Worm (Caenorhabditis elegans): Measurements from ENCODE around the gene srh-42.
"Not testable (repeated sequence)": the region's sequence is repeated elsewhere in the genome, so short reads cannot be mapped to it uniquely, and the experiment has no call there.

The srh-42 gene

ce11 chrII:14312182-14312581, 23.3 kb upstream of the srh-42 start:
- TF ChIP-seq ceh-22 (tag; optimal IDR thresholded peaks at IDR 0.05) (no peak), dve-1 (tag; optimal IDR thresholded peaks at IDR 0.05) (no peak), lim-6 (tag; optimal IDR thresholded peaks at IDR 0.05) (no peak), ceh-48 (tag; optimal IDR thresholded peaks at IDR 0.05) (no peak), elt-4 (tag; optimal IDR thresholded peaks at IDR 0.05) (no peak), syd-9 (tag; optimal IDR thresholded peaks at IDR 0.05) (no peak), sox-4 (tag; optimal IDR thresholded peaks at IDR 0.05) (no peak), npax-4 (tag; optimal IDR thresholded peaks at IDR 0.05) (no peak), ceh-9 (tag; optimal IDR thresholded peaks at IDR 0.05) (no peak), ceh-31 (tag; optimal IDR thresholded peaks at IDR 0.05) (no peak)

- TF ChIP-seq dve-1 (tag; optimal IDR thresholded peaks at IDR 0.05) (no peak), madf-2 (tag; optimal IDR thresholded peaks at IDR 0.05) (no peak), ztf-16 (tag; optimal IDR thresholded peaks at IDR 0.05) (no peak), che-1 (tag; optimal IDR thresholded peaks at IDR 0.05) (no peak), syd-9 (tag; optimal IDR thresholded peaks at IDR 0.05) (no peak), lin-11 (tag; optimal IDR thresholded peaks at IDR 0.05) (no peak)
These were observed 22.7 kb upstream of the srh-42 start for ce11 chrII:14311537-14311936.

ce11 chrII:14310729-14311388, 22.0 kb upstream of the srh-42 start, which contains the start of gene ctl-3:
Gene ctl-3, minus strand, starts transcription at chrII:14310779.
- TF ChIP-seq K09A11.1 (tag; optimal IDR thresholded peaks at IDR 0.05; ENCODE audit: insufficient read depth) (no peak), unc-3 (GFP tag; conservative IDR thresholded peaks at IDR 0.05) (no peak), unc-3 (tag; optimal IDR thresholded peaks at IDR 0.05) (no peak), K02D7.2 (tag; optimal IDR thresholded peaks at IDR 0.05) (no peak), zip-5 (tag; optimal IDR thresholded peaks at IDR 0.05) (no peak), dmd-4 (tag; optimal IDR thresholded peaks at IDR 0.05; ENCODE audit: borderline replicate concordance) (no peak), hlh-15 (tag; optimal IDR thresholded peaks at IDR 0.05) (no peak), pag-3 (tag; optimal IDR thresholded peaks at IDR 0.05; ENCODE audit: borderline replicate concordance) (no peak), pax-1 (tag; optimal IDR thresholded peaks at IDR 0.05) (no peak), hlh-6 (tag; optimal IDR thresholded peaks at IDR 0.05) (no peak), pat-9 (tag; optimal IDR thresholded peaks at IDR 0.05) (no peak), fax-1 (tag; optimal IDR thresholded peaks at IDR 0.05) (no peak), ceh-45 (GFP tag; IDR thresholded peaks at IDR 0.05) (no peak), ceh-18 (tag; optimal IDR thresholded peaks at IDR 0.05) (no peak), nfya-1 (tag; optimal IDR thresholded peaks at IDR 0.05) (no peak)

- not testable (repeated sequence) for TF ChIP-seq ceh-30 (tag; optimal IDR thresholded peaks at IDR 0.05); hlh-13 (GFP tag; optimal IDR thresholded peaks at IDR 0.05); sox-4 (tag; optimal IDR thresholded peaks at IDR 0.05)
These were observed 17.3 kb upstream of the srh-42 start, which contains the start of gene ctl-1 for ce11 chrII:14306160-14306559. Gene ctl-1, minus strand, starts transcription at chrII:14306260.

- not testable (repeated sequence) for TF ChIP-seq pha-4, hlh-8, zip-5 (tag; optimal IDR thresholded peaks at IDR 0.05)
These were observed 13.1 kb upstream of the srh-42 start, which contains the start of gene ctl-2 for ce11 chrII:14301927-14302326. Gene ctl-2, minus strand, starts transcription at chrII:14302027.
